Worm (Caenorhabditis elegans) whole organism, L1 larva: ENCODE data around the gene fbxa-219.

Experiments used
- C16A3.4 ChIP-seq: fragments of 150-350 bp; optimal IDR thresholded peaks from 2 replicates; lab custom pipeline; 2014; ENCODE audit warnings: missing biosample characterization, missing genetic modification characterization
- F16B12.6 ChIP-seq: fragments of 150-350 bp; optimal IDR thresholded peaks from 2 replicates; lab custom pipeline; 2014; ENCODE audit warnings: missing biosample characterization, missing genetic modification characterization
- alr-1 ChIP-seq: fragments of 200-800 bp; sonication (Bioruptor generic); optimal IDR thresholded peaks from 2 replicates; lab custom pipeline; 2018; ENCODE audit warnings: borderline replicate concordance, mild to moderate bottlenecking, missing genetic modification characterization, missing compliant biosample characterization
- aly-2 ChIP-seq: fragments of 150-350 bp; optimal IDR thresholded peaks from 2 replicates; lab custom pipeline; 2014; ENCODE audit warnings: missing biosample characterization, missing genetic modification characterization
- ceh-82 ChIP-seq, 3 experiments: fragments of 150-350 bp in 1 of 3; sonication (generic microtip) in 2 of 3; optimal IDR thresholded peaks; 2 replicates each; lab custom pipeline; 2014 to 2017; ENCODE audit warnings: missing biosample characterization in 3 of 3, missing genetic modification characterization in 3 of 3
- dpl-1 ChIP-seq, 3 experiments: fragments of 150-350 bp in 2 of 3; sonication (generic microtip) in 1 of 3; optimal IDR thresholded peaks; 2 replicates each; lab custom pipeline; 2014 to 2017; ENCODE audit warnings: missing biosample characterization in 3 of 3, missing genetic modification characterization in 3 of 3, missing genetic modification reagents in 3 of 3
- dsc-1 ChIP-seq: sonication (generic microtip); optimal IDR thresholded peaks from 2 replicates; lab custom pipeline; 2016; ENCODE audit warnings: mild to moderate bottlenecking, missing genetic modification characterization, missing compliant biosample characterization
- efl-1 ChIP-seq, 4 experiments: fragments of 150-350 bp; optimal IDR thresholded peaks in 3 of 4; peaks in 1 of 4; 1 replicate in 1 of 4; 2 replicates in 3 of 4; lab custom pipeline; 2014; ENCODE audit warnings: missing biosample characterization in 2 of 4, missing genetic modification characterization in 2 of 4, missing genetic modification reagents in 2 of 4
- egl-13 ChIP-seq: sonication (generic microtip); optimal IDR thresholded peaks from 2 replicates; lab custom pipeline; 2016; ENCODE audit warnings: missing genotype, missing genetic modification reagents, missing genetic modification characterization, missing compliant biosample characterization
- ets-5 ChIP-seq: fragments of 200-800 bp; sonication (Bioruptor generic); IDR thresholded peaks from 2 replicates; pipeline ENCODE4 v1.3.6; 2022; ENCODE audit warnings: missing genetic modification characterization, missing compliant biosample characterization
- fkh-10 ChIP-seq: sonication (generic microtip); optimal IDR thresholded peaks from 2 replicates; lab custom pipeline; 2017; ENCODE audit warnings: missing biosample characterization, missing genetic modification reagents, missing genetic modification characterization
- fkh-4 ChIP-seq: sonication (generic microtip); optimal IDR thresholded peaks from 2 replicates; lab custom pipeline; 2016; ENCODE audit warnings: missing compliant biosample characterization, missing genetic modification characterization, borderline replicate concordance
- fos-1 ChIP-seq: fragments of 150-350 bp; optimal IDR thresholded peaks from 2 replicates; lab custom pipeline; 2014; ENCODE audit warnings: missing biosample characterization, missing genetic modification characterization
- grh-1 ChIP-seq: fragments of 200-800 bp; sonication (Bioruptor generic); IDR thresholded peaks from 2 replicates; pipeline ENCODE4 v1.3.6; 2022; ENCODE audit warnings: missing genetic modification reagents, missing genetic modification characterization, missing compliant biosample characterization
- irx-1 ChIP-seq: sonication (generic microtip); optimal IDR thresholded peaks from 2 replicates; lab custom pipeline; 2016; ENCODE audit warnings: missing genetic modification characterization, missing compliant biosample characterization
- isw-1 ChIP-seq: fragments of 200-800 bp; sonication (Bioruptor generic); IDR thresholded peaks from 2 replicates; pipeline ENCODE4 v1.3.6; 2022; ENCODE audit warnings: missing genetic modification characterization, missing compliant biosample characterization
- lin-35 ChIP-seq, 2 experiments: fragments of 150-350 bp; optimal IDR thresholded peaks; 2 replicates each; lab custom pipeline; 2014; ENCODE audit warnings: missing biosample characterization in 2 of 2, missing genetic modification characterization in 2 of 2, missing genetic modification reagents in 2 of 2
- lin-39 ChIP-seq: fragments of 150-350 bp; optimal IDR thresholded peaks from 2 replicates; lab custom pipeline; 2014; ENCODE audit warnings: missing biosample characterization, missing genetic modification reagents, missing genetic modification characterization
- lsy-2 ChIP-seq, 2 experiments: fragments of 150-350 bp; optimal IDR thresholded peaks; 2 replicates each; lab custom pipeline; 2014; ENCODE audit warnings: missing biosample characterization in 2 of 2, missing genetic modification characterization in 2 of 2
- mdl-1 ChIP-seq, 2 experiments: fragments of 150-350 bp; optimal IDR thresholded peaks; 2 replicates each; lab custom pipeline; 2014 to 2017; ENCODE audit warnings: missing biosample characterization in 2 of 2, missing genetic modification characterization in 2 of 2, inconsistent platforms in 1 of 2
- mep-1 ChIP-seq: fragments of 150-350 bp; optimal IDR thresholded peaks from 2 replicates; lab custom pipeline; 2014; ENCODE audit warnings: missing biosample characterization, missing genetic modification characterization
- nhr-237 ChIP-seq: fragments of 150-350 bp; optimal IDR thresholded peaks from 2 replicates; lab custom pipeline; 2014; ENCODE audit warnings: missing biosample characterization, missing genetic modification characterization
- nhr-28 ChIP-seq: fragments of 150-350 bp; optimal IDR thresholded peaks from 2 replicates; lab custom pipeline; 2014; ENCODE audit warnings: missing biosample characterization, missing genetic modification characterization
- nhr-85 ChIP-seq: sonication (generic microtip); peaks from one replicate; lab custom pipeline; 2016; ENCODE audit warnings: missing genetic modification characterization, inconsistent platforms, missing compliant biosample characterization
- pag-3 ChIP-seq: sonication (generic microtip); optimal IDR thresholded peaks from 2 replicates; lab custom pipeline; 2017; ENCODE audit warnings: missing genetic modification characterization, mild to moderate bottlenecking, missing compliant biosample characterization, antibody characterized with exemption, borderline replicate concordance; ENCODE audit not compliant: insufficient read depth
- skn-1 ChIP-seq: fragments of 150-350 bp; optimal IDR thresholded peaks from 2 replicates; lab custom pipeline; 2014; ENCODE audit warnings: missing biosample characterization, missing genetic modification characterization
- sup-37 ChIP-seq: fragments of 200-800 bp; sonication (Bioruptor generic); optimal IDR thresholded peaks from 2 replicates; lab custom pipeline; 2018; ENCODE audit warnings: mild to moderate bottlenecking, missing genetic modification characterization, missing compliant biosample characterization
- unc-86 ChIP-seq: sonication (generic microtip); optimal IDR thresholded peaks from 2 replicates; lab custom pipeline; 2016; ENCODE audit warnings: missing genetic modification characterization, missing compliant biosample characterization
- unc-98 ChIP-seq: fragments of 200-800 bp; sonication (Bioruptor generic); IDR thresholded peaks from 2 replicates; pipeline ENCODE4 v1.3.6; 2022; ENCODE audit warnings: missing genetic modification characterization, missing compliant biosample characterization
- xbp-1 ChIP-seq: sonication (generic microtip); optimal IDR thresholded peaks from 2 replicates; lab custom pipeline; 2016; ENCODE audit warnings: missing genetic modification characterization, missing compliant biosample characterization
- zag-1 ChIP-seq: fragments of 150-350 bp; optimal IDR thresholded peaks from 2 replicates; lab custom pipeline; 2014; ENCODE audit warnings: missing biosample characterization, missing genetic modification characterization
- ztf-11 ChIP-seq, 2 experiments: sonication (generic microtip); optimal IDR thresholded peaks; 2 replicates each; lab custom pipeline; 2016 to 2017; ENCODE audit warnings: missing genetic modification characterization in 2 of 2, missing biosample characterization in 1 of 2, missing compliant biosample characterization in 1 of 2

The fbxa-219 gene

DNA sequence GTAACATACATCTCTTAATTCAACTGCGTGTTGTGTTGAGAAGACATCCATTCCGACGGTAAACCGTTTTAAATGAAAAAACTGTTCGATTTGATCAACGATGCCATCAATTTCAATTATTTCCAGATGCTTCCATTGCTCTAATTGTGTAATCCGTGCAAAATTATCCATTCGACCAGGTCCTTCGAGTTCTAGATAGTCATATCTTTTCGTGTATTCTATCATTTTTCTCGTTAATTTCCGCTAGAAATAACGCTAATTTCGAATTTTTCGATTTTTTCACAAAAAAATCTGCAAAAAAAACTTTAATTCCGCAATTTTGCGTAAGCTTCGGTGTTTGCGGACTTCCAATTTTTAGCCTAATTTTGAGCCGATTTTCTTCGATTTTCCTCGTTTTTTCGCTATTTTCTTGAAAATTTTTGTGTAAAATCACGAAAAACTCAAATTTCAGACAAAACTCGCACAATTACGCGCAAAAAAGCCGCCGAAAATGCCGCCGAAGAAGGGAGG, 22.8 kb downstream of the fbxa-219 start, which contains the start of the genes fbxa-66 and iffb-1:
Gene fbxa-66 (minus strand): TSS at position 51 of the 510 bp plus-strand sequence.
Gene iffb-1 (plus strand): TSS at position 452 of the 510 bp plus-strand sequence.
- TF ChIP-seq lsy-2 (tag; optimal IDR thresholded peaks at IDR 0.05; lab: Kevin White, UChicago) = peak; percentile 39 to 47
- TF ChIP-seq mep-1 (tag; lab: Kevin White, UChicago) = peak; percentile 51
- peak; percentile 51 for TF ChIP-seq nhr-85
- no peak for TF ChIP-seq nhr-237 (tag; lab: Kevin White, UChicago)
- no peak for TF ChIP-seq fkh-10 (GFP tag; lab: Kevin White, UChicago)
- TF ChIP-seq efl-1 (optimal IDR thresholded peaks at IDR 0.05; lab: Kevin White, UChicago) = peak; percentile 42 to 62
- TF ChIP-seq efl-1 (GFP tag; optimal IDR thresholded peaks at IDR 0.05 in 1 of 2; lab: Kevin White, UChicago) = peak; percentile 65 to 95
- TF ChIP-seq aly-2 = no peak
- TF ChIP-seq isw-1 (GFP tag; lab: Robert Waterston, UW) = 0 out of 2 replicates have a peak, but pooled peaks have one; percentile 4
- TF ChIP-seq skn-1 (tag; lab: Kevin White, UChicago) = peak; percentile 9
- peak; percentile 25 to 70 (median 55) for TF ChIP-seq dpl-1 (GFP tag; optimal IDR thresholded peaks at IDR 0.05; lab: Kevin White, UChicago)
- TF ChIP-seq F16B12.6 (tag; lab: Kevin White, UChicago) = peak; percentile 85
- peak; percentile 2 for TF ChIP-seq xbp-1 (tag; lab: Kevin White, UChicago)
- TF ChIP-seq dsc-1 (tag; lab: Kevin White, UChicago) = no peak
- TF ChIP-seq lin-35 (GFP tag; optimal IDR thresholded peaks at IDR 0.05; lab: Kevin White, UChicago) = peak; percentile 37 to 55
- TF ChIP-seq ceh-82 (tag; optimal IDR thresholded peaks at IDR 0.05; lab: Kevin White, UChicago) = peak in 1 of 3 experiments; percentile 30
- TF ChIP-seq, all 84 proteins: peak for 11

DNA sequence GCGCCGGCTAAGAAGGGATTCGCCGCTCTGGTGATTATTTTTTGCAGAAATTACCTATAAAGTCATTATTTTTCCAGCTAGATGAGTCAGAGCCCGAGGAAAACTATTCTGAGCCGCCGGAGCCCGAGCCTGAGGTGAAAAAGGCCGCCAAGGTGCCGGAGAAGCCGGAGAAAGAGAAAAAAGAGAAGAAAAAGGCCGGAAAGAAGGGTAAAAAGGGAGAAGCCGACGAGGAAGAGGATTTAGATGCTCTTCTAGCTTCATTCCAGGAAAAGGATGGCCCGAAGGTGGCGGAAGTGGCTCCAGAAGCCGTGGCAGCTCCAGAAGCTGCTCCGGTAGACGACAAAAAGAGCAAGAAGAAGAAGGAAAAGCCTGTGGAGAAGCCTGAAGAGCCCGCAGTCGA, 23.5 kb downstream of the fbxa-219 start:
- TF ChIP-seq pag-3 (tag; lab: Kevin White, UChicago) (no peak), efl-1 (optimal IDR thresholded peaks at IDR 0.05; lab: Kevin White, UChicago) (no peak), efl-1 (GFP tag; optimal IDR thresholded peaks at IDR 0.05 in 1 of 2; lab: Kevin White, UChicago) (peak in 1 of 2 experiments; percentile 68)
- TF ChIP-seq, all 84 proteins: peak for 1

DNA sequence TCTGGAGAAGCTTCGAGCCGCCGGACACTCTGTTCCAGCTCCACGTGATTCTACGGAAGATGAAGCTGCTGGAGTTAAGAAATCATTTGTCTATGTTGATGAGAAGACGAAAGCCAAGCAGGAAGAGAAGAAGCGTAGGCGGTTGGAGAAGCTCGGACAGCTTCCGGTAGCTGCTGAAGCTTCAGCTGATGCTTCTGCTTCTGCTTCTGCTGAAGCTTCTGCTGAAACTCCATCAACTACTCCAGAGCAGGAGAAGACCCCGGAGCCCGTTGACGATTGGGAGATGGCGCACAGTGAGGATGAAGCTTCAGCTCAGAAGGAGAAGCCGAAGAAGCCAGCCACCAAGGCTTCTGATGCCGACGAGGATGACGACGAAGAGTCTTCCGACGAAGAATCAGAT, 25.2 kb downstream of the fbxa-219 start:
- no peak for TF ChIP-seq fkh-4
- no peak for TF ChIP-seq nhr-237 (tag; lab: Kevin White, UChicago)
- TF ChIP-seq fkh-10 (GFP tag; lab: Kevin White, UChicago) = no peak
- no peak for TF ChIP-seq mdl-1 (tag; optimal IDR thresholded peaks at IDR 0.05; lab: Kevin White, UChicago)
- no peak for TF ChIP-seq irx-1 (tag; lab: Kevin White, UChicago)
- TF ChIP-seq, all 84 proteins: peak for 0

DNA sequence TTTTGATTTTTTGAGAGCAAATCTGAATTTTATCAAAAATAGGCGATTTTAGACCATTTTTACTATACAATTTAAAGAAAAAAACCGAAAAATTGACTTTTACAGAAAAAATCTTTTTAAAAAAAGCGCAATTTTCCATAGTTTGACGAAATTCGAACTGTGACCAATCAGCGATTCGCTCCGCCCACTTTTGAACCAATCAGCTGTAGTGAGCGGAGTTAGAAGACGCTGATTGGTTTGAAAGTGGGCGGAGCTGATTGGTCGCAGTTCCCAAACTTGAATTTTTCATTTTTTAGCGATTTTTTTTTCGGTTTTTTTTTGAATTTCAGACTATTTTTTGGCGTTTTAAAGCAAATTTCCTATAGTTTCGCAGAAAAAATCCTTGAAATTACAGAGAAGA, 33.5 kb downstream of the fbxa-219 start:
- TF ChIP-seq unc-86 (tag; lab: Kevin White, UChicago) (no peak), grh-1 (GFP tag; lab: Robert Waterston, UW) (no peak), ztf-11 (tag; optimal IDR thresholded peaks at IDR 0.05; lab: Kevin White, UChicago) (no peak), fkh-10 (GFP tag; lab: Kevin White, UChicago) (no peak), fos-1 (tag; lab: Kevin White, UChicago) (no peak), lin-39 (tag; lab: Kevin White, UChicago) (no peak)
- TF ChIP-seq, all 84 proteins: peak for 0

DNA sequence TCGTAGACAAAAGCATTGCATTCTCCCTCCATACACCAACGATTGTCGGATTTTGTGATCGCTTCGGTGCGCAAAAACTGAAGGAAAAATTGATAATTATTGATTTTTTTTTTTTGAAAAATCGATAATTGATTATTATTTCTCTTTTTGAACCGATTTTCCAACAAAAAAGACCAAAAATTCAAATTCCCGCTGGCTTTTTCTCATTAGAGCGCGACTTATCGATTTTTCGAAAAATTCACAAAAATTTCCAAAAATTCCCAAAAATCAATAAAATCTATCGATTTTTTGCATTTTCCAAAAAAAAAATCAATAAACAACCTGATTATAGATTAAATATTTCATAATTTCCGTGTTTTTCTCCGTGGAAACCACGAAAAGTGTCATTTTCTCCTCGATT, 37.4 kb downstream of the fbxa-219 start:
- TF ChIP-seq fkh-4 (no peak), irx-1 (tag; lab: Kevin White, UChicago) (no peak), C16A3.4 (tag; lab: Kevin White, UChicago) (no peak), unc-98 (no peak), alr-1 (tag; lab: Kevin White, UChicago) (no peak), zag-1 (tag; lab: Kevin White, UChicago) (no peak), sup-37 (GFP tag; lab: Kevin White, UChicago) (no peak), ets-5 (GFP tag; lab: Robert Waterston, UW) (no peak), nhr-28 (tag; lab: Kevin White, UChicago) (no peak), nhr-85 (no peak), egl-13 (no peak), fkh-10 (GFP tag; lab: Kevin White, UChicago) (no peak)
